Worm (Caenorhabditis elegans) whole organism, early embryonic: Measurements from ENCODE around the gene rpy-1.
A peak's percentile ranks its signal among the peaks of the same experiment; 100 is the strongest.

ENCODE experiments used
- F13C5.2 ChIP-seq: sonication (generic microtip); optimal IDR thresholded peaks from 2 replicates; lab custom pipeline; 2017; ENCODE audit warnings: mild to moderate bottlenecking, missing genetic modification characterization, inconsistent platforms, missing compliant biosample characterization
- ceh-36 ChIP-seq: sonication (generic microtip); optimal IDR thresholded peaks from 2 replicates; lab custom pipeline; 2016; ENCODE audit warnings: missing genetic modification characterization, inconsistent platforms, missing compliant biosample characterization
- flt-1 ChIP-seq: fragments of 200-800 bp; sonication (Bioruptor generic); IDR thresholded peaks from 2 replicates; pipeline ENCODE4 v1.3.6; 2022; ENCODE audit warnings: missing genetic modification characterization, missing compliant biosample characterization
- hmbx-1 ChIP-seq: sonication (generic microtip); optimal IDR thresholded peaks from 2 replicates; lab custom pipeline; 2016; ENCODE audit warnings: mild to moderate bottlenecking, missing genetic modification characterization, missing compliant biosample characterization
- hnd-1 ChIP-seq: sonication (generic microtip); optimal IDR thresholded peaks from 2 replicates; lab custom pipeline; 2016; ENCODE audit warnings: missing genetic modification characterization, missing compliant biosample characterization
- sea-1 ChIP-seq: fragments of 200-800 bp; sonication (Bioruptor generic); conservative IDR thresholded peaks from 2 replicates; pipeline ENCODE4 v1.3.6; 2022; ENCODE audit warnings: missing genetic modification characterization, missing compliant biosample characterization
- tbx-37 ChIP-seq: fragments of 200-800 bp; sonication (Bioruptor generic); conservative IDR thresholded peaks from 2 replicates; pipeline ENCODE4 v1.3.6; 2022; ENCODE audit warnings: missing genetic modification reagents, missing genetic modification characterization, missing compliant biosample characterization

DNA sequence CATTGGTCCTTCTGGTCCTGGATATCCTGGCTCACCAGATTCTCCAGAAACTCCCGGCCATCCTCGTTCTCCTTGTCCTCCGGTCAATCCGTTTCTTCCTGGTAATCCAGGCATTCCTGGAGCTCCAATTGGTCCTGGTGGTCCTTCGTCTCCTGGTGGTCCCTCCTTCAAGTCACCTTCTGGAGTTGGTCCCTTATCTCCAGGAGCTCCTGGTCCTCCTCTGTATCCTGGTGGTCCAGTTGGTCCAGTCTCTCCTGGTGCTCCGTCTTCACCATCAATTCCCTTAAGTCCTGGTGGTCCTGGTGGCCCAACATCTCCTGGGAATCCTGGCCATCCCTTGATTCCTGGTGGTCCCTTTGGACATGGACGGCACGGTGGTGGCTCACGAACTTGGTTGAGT lies 5.2 kb upstream of the rpy-1 start:
- TF ChIP-seq flt-1 (GFP tag; lab: Robert Waterston, UW) (no peak), ceh-36 (tag; lab: Kevin White, UChicago) (peak; percentile 9), tbx-37 (GFP tag; lab: Robert Waterston, UW) (no peak), hnd-1 (tag; lab: Kevin White, UChicago) (no peak), hmbx-1 (tag; lab: Kevin White, UChicago) (no peak), sea-1 (no peak), F13C5.2 (no peak)
